Fruit fly (Drosophila melanogaster) whole organism: Measurements from ENCODE around the gene Prtl99C.

Experiments
- EcR ChIP-seq, 2 experiments: fragments of >200 bp; optimal IDR thresholded peaks; 2 replicates each; lab custom pipeline; 2017; ENCODE audit warnings: missing biosample characterization in 2 of 2, missing genetic modification characterization in 2 of 2, missing genetic modification reagents in 2 of 2
- pan ChIP-seq: fragments of >200 bp; optimal IDR thresholded peaks from 2 replicates; lab custom pipeline; 2017
- psq ChIP-seq: fragments of >200 bp; optimal IDR thresholded peaks from 2 replicates; lab custom pipeline; 2017
- usp ChIP-seq: fragments of >200 bp; optimal IDR thresholded peaks from 2 replicates; lab custom pipeline; 2017; ENCODE audit warnings: missing biosample characterization, missing genetic modification characterization, mixed read lengths

DNA sequence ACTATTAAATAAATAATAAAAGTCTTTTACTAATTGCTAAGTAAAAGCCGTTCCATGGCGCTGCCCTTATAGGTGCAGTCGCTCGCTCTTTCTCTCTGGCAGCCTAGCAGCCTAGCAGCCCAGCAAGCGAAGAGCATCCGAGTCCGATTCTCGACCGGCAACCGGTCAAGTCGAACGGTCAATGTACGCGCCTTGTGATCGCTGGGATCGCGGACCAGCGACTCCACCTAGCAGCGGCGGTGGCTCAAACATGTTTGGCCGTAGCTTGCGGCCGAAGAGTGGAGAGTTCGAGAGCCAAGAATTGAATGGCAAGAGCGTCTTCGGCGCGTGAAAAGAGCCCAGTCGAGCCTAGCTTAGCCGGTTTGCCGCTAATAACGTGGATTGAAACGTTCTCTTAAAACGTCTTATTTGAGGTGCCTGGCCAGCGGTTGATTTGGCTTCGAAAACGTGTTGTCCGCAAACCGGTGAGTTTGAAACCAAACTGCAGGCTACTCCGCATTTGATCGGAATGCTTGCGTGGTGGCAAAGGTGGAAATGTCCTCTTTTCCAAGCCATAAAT, 6.4 kb upstream of the Prtl99C start:
- no peak for TF ChIP-seq psq
- no peak for TF ChIP-seq usp (GFP tag; lab: Kevin White, UChicago)
- no peak for TF ChIP-seq EcR (GFP tag; optimal IDR thresholded peaks at IDR 0.05; lab: Kevin White, UChicago)
- no peak for TF ChIP-seq pan (lab: Kevin White, UChicago)
